Worm (Caenorhabditis elegans) whole organism, mixed stage, embryonic: ENCODE data around the gene gskl-1.

Experiments
- elt-3 ChIP-seq: fragments of 150-350 bp; optimal IDR thresholded peaks from 2 replicates; lab custom pipeline; 2014; ENCODE audit warnings: missing biosample characterization, missing genetic modification characterization
- lin-13 ChIP-seq: fragments of 150-350 bp; optimal IDR thresholded peaks from 2 replicates; lab custom pipeline; 2014; ENCODE audit warnings: missing biosample characterization, missing genetic modification characterization
- nhr-12 ChIP-seq: fragments of 150-350 bp; optimal IDR thresholded peaks from 2 replicates; lab custom pipeline; 2014; ENCODE audit warnings: missing biosample characterization, missing genetic modification characterization
- snpc-4 ChIP-seq: fragments of 150-350 bp; optimal IDR thresholded peaks from 2 replicates; lab custom pipeline; 2014; ENCODE audit warnings: missing biosample characterization, missing genetic modification characterization
- unc-62 ChIP-seq: fragments of 150-350 bp; optimal IDR thresholded peaks from 2 replicates; lab custom pipeline; 2014; ENCODE audit warnings: missing biosample characterization, missing genetic modification reagents, missing genetic modification characterization
- ztf-11 ChIP-seq: fragments of 150-350 bp; optimal IDR thresholded peaks from 2 replicates; lab custom pipeline; 2014; ENCODE audit warnings: missing biosample characterization, missing genetic modification characterization

ce11 chrII:10988575-10988974 is 41.2 kb downstream of the gskl-1 start:
- TF ChIP-seq snpc-4 (tag; lab: Kevin White, UChicago) (no peak), elt-3 (tag; lab: Kevin White, UChicago) (no peak), ztf-11 (tag; lab: Kevin White, UChicago) (no peak), nhr-12 (tag; lab: Kevin White, UChicago) (no peak), lin-13 (tag; lab: Kevin White, UChicago) (no peak), unc-62 (GFP tag; lab: Kevin White, UChicago) (peak; percentile 95)
